Worm (Caenorhabditis elegans) whole organism, midembryonic: ENCODE data around the gene Y55F3AM.13.

Experiments used
- flt-1 ChIP-seq: fragments of 200-800 bp; sonication (Bioruptor generic); IDR thresholded peaks from 2 replicates; pipeline ENCODE4 v1.3.6; 2022; ENCODE audit warnings: missing genetic modification characterization, missing compliant biosample characterization
- med-1 ChIP-seq: sonication (generic microtip); optimal IDR thresholded peaks from 2 replicates; lab custom pipeline; 2017; ENCODE audit warnings: missing genetic modification characterization, mild to moderate bottlenecking, missing compliant biosample characterization, antibody characterized with exemption, missing genetic modification reagents; ENCODE audit not compliant: insufficient read depth
- ref-1 ChIP-seq: fragments of 200-800 bp; sonication (Bioruptor generic); conservative IDR thresholded peaks from 2 replicates; pipeline ENCODE4 v1.3.6; 2022; ENCODE audit warnings: missing genetic modification reagents, missing genetic modification characterization, missing compliant biosample characterization
- tab-1 ChIP-seq: fragments of 200-800 bp; sonication (Bioruptor generic); IDR thresholded peaks from 2 replicates; pipeline ENCODE4 v1.3.6; 2022; ENCODE audit warnings: missing genetic modification characterization, missing compliant biosample characterization

ce11 chrIV:1105104-1105503 is 49.0 kb upstream of the Y55F3AM.13 start:
- TF ChIP-seq med-1 (no peak), flt-1 (no peak), ref-1 (GFP tag; lab: Robert Waterston, UW) (no peak), tab-1 (no peak)
